Fruit fly (Drosophila melanogaster): Measurements from ENCODE around the gene Rsph9.
A peak's percentile ranks its signal among the peaks of the same experiment; 100 is the strongest.

Gene Rsph9

dm6 chr2L:17429788-17430587 is 17.6 kb upstream of the Rsph9 start (continued):
- TF ChIP-seq BtbVII (GFP tag; optimal IDR thresholded peaks at IDR 0.05) (peak; percentile 95), E2f1 (GFP tag; IDR thresholded peaks at IDR 0.05) (peak; percentile 94), Oli (tag; optimal IDR thresholded peaks at IDR 0.05) (peak; percentile 98), Antp (GFP tag; optimal IDR thresholded peaks at IDR 0.05) (no peak), Camta (GFP tag; optimal IDR thresholded peaks at IDR 0.05) (peak; percentile 49), CG4328 (GFP tag; optimal IDR thresholded peaks at IDR 0.05) (peak; percentile 90), CG2712 (tag; optimal IDR thresholded peaks at IDR 0.05) (peak; percentile 99), slp2 (GFP tag; optimal IDR thresholded peaks at IDR 0.05) (peak; percentile 41), Hr51 (GFP tag; optimal IDR thresholded peaks at IDR 0.05) (peak; percentile 5 to 97), Spps (tag; optimal IDR thresholded peaks at IDR 0.05) (peak; percentile 94), btn (GFP tag; optimal IDR thresholded peaks at IDR 0.05) (no peak), YL-1 (GFP tag; optimal IDR thresholded peaks at IDR 0.05) (peak; percentile 6), Sry-δ (GFP tag; optimal IDR thresholded peaks at IDR 0.05) (no peak), tin (GFP tag; optimal IDR thresholded peaks at IDR 0.05) (peak; percentile 86), al (GFP tag; IDR thresholded peaks at IDR 0.05) (peak; percentile 65), CG12942 (GFP tag; optimal IDR thresholded peaks at IDR 0.05) (peak; percentile 89), CG2120 (GFP tag; optimal IDR thresholded peaks at IDR 0.05) (peak; percentile 78), hth (optimal IDR thresholded peaks at IDR 0.05) (no peak), Taf1 (GFP tag; IDR thresholded peaks at IDR 0.05) (peak; percentile 55), CG18476 (GFP tag; optimal IDR thresholded peaks at IDR 0.05) (peak; percentile 31), CG15601 (tag; optimal IDR thresholded peaks at IDR 0.05) (peak; percentile 46), CG11504 (tag; optimal IDR thresholded peaks at IDR 0.05) (peak; percentile 99), cas (GFP tag; IDR thresholded peaks at IDR 0.05) (peak; percentile 57; the same call in 1 of the 2 replicates), crol (GFP tag; IDR thresholded peaks at IDR 0.05) (peak; percentile 97), CG5953 (GFP tag; IDR thresholded peaks at IDR 0.05) (peak; percentile 83), CG3065 (GFP tag; optimal IDR thresholded peaks at IDR 0.05) (peak; percentile 8), ab (GFP tag; optimal IDR thresholded peaks at IDR 0.05) (peak; percentile 7), seq (GFP tag; IDR thresholded peaks at IDR 0.05) (peak; percentile 90), yki (optimal IDR thresholded peaks at IDR 0.05) (no peak), h (optimal IDR thresholded peaks at IDR 0.05) (no peak), Poxn (GFP tag; IDR thresholded peaks at IDR 0.05) (peak; percentile 51; the same call in 1 of the 2 replicates), CG6854 (GFP tag; optimal IDR thresholded peaks at IDR 0.05) (peak; percentile 95), ase (GFP tag; IDR thresholded peaks at IDR 0.05) (peak; percentile 93), ssp (GFP tag; IDR thresholded peaks at IDR 0.05) (peak; percentile 64), CG42726 (GFP tag; IDR thresholded peaks at IDR 0.05; ENCODE audit: partially characterized antibody) (no peak), Doc3 (GFP tag; IDR thresholded peaks at IDR 0.05; ENCODE audit: partially characterized antibody) (no peak), ato (GFP tag; IDR thresholded peaks at IDR 0.05; ENCODE audit: partially characterized antibody) (no peak), Hr78 (GFP tag; optimal IDR thresholded peaks at IDR 0.05) (peak in 1 of 2 experiments; percentile 96), otp (GFP tag; IDR thresholded peaks at IDR 0.05) (peak; percentile 74), br (optimal IDR thresholded peaks at IDR 0.05) (no peak), CG7745 (tag; optimal IDR thresholded peaks at IDR 0.05) (no peak), CG5245 (GFP tag; optimal IDR thresholded peaks at IDR 0.05) (peak; percentile 44), maf-S (GFP tag; optimal IDR thresholded peaks at IDR 0.05) (peak; percentile 25), CG32532 (GFP tag; IDR thresholded peaks at IDR 0.05) (peak; percentile 87), CG30431 (GFP tag; optimal IDR thresholded peaks at IDR 0.05) (peak; percentile 44), kni (GFP tag; optimal IDR thresholded peaks at IDR 0.05) (peak; percentile 83), CG11723 (GFP tag; optimal IDR thresholded peaks at IDR 0.05) (peak; percentile 86), Hr39 (optimal IDR thresholded peaks at IDR 0.05) (no peak), salm (tag; optimal IDR thresholded peaks at IDR 0.05) (peak; percentile 98), Six4 (GFP tag; optimal IDR thresholded peaks at IDR 0.05) (peak; percentile 94), CG11398 (GFP tag; optimal IDR thresholded peaks at IDR 0.05) (peak; percentile 73)
